Worm (Caenorhabditis elegans) whole organism, L2 larva: ENCODE data around the gene sms-3.

Source experiments
- nhr-11 ChIP-seq: fragments of 150-350 bp; optimal IDR thresholded peaks from 2 replicates; lab custom pipeline; 2014; ENCODE audit warnings: missing biosample characterization, missing genetic modification characterization
- unc-55 ChIP-seq: fragments of 150-350 bp; sonication (generic microtip); optimal IDR thresholded peaks from 3 replicates; lab custom pipeline; 2014; ENCODE audit warnings: missing biosample characterization, missing genetic modification reagents, missing genetic modification characterization

ce11 chrIII:1600670-1601194 lies at the start of gene sms-3:
- TF ChIP-seq unc-55 (GFP tag; lab: Kevin White, UChicago) (no peak), nhr-11 (tag; lab: Kevin White, UChicago) (no peak)
